Fruit fly (Drosophila melanogaster): ENCODE results near the gene CycJ.

CycJ gene

DNA sequence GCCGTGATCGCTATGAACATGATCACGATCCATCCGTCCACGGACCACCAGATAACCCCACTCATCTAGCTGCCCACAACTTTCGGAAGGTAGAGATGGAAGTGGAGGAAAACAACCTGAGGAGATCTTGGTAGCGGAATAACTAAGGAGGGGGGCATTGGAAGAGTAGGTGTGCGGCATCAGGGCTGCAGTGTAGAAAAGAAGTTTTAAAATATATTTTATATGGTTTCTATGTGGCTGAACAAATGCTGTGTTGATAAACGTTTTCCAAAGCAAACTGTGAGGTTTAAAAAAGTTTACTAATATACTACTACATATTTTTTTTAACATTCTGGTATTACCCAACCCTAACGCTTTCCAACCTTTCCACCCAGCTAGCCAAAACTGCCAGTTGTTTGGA, 31.3 kb upstream of the CycJ start (continued):
- TF ChIP-seq wek (GFP tag; optimal IDR thresholded peaks at IDR 0.05) (no peak), bbx (GFP tag; IDR thresholded peaks at IDR 0.05; ENCODE audit: partially characterized antibody) (no peak), slp2 (GFP tag; optimal IDR thresholded peaks at IDR 0.05) (no peak), Opbp (GFP tag; IDR thresholded peaks at IDR 0.05; ENCODE audit: partially characterized antibody) (no peak), tap (tag; optimal IDR thresholded peaks at IDR 0.05) (peak; percentile 5), Bteb2 (GFP tag; optimal IDR thresholded peaks at IDR 0.05) (no peak), CG33213 (GFP tag; optimal IDR thresholded peaks at IDR 0.05) (no peak), CG10543 (GFP tag; optimal IDR thresholded peaks at IDR 0.05) (no peak), Fer1 (GFP tag; optimal IDR thresholded peaks at IDR 0.05) (no peak), Dfd (GFP tag; optimal IDR thresholded peaks at IDR 0.05) (no peak), lab (GFP tag; optimal IDR thresholded peaks at IDR 0.05) (peak; percentile 32), CG6813 (GFP tag; optimal IDR thresholded peaks at IDR 0.05) (no peak), vnd (GFP tag; IDR thresholded peaks at IDR 0.05; ENCODE audit: partially characterized antibody) (no peak), Sry-δ (GFP tag; optimal IDR thresholded peaks at IDR 0.05) (no peak), Myb (GFP tag; optimal IDR thresholded peaks at IDR 0.05) (no peak), ranshi (GFP tag; IDR thresholded peaks at IDR 0.05) (peak; percentile 25; the same call in 1 of the 2 replicates), pita (GFP tag; optimal IDR thresholded peaks at IDR 0.05) (no peak), sqz (GFP tag; optimal IDR thresholded peaks at IDR 0.05) (no peak), Xrp1 (GFP tag; IDR thresholded peaks at IDR 0.05) (peak; percentile 79), Dek (tag; optimal IDR thresholded peaks at IDR 0.05) (no peak), CG18599 (GFP tag; optimal IDR thresholded peaks at IDR 0.05) (peak; percentile 12), Adf1 (GFP tag; IDR thresholded peaks at IDR 0.05) (no peak), sim (GFP tag; IDR thresholded peaks at IDR 0.05) (no peak), MBD-R2 (GFP tag; IDR thresholded peaks at IDR 0.05) (no peak), exex (tag; optimal IDR thresholded peaks at IDR 0.05) (no peak), Ptx1 (GFP tag; IDR thresholded peaks at IDR 0.05) (peak; percentile 28; the same call in 1 of the 2 replicates), Doc3 (GFP tag; IDR thresholded peaks at IDR 0.05; ENCODE audit: partially characterized antibody) (no peak), TFAM (GFP tag; optimal IDR thresholded peaks at IDR 0.05) (no peak), lola (GFP tag; optimal IDR thresholded peaks at IDR 0.05) (peak in 1 of 3 experiments; percentile 41), Ets97D (GFP tag; optimal IDR thresholded peaks at IDR 0.05) (no peak), NC2β (GFP tag; optimal IDR thresholded peaks at IDR 0.05) (no peak), vfl (GFP tag; optimal IDR thresholded peaks at IDR 0.05) (no peak), tup (GFP tag; optimal IDR thresholded peaks at IDR 0.05) (no peak), aop (GFP tag; IDR thresholded peaks at IDR 0.05) (no peak), CG6175 (GFP tag; IDR thresholded peaks at IDR 0.05) (no peak), Gsc (GFP tag; IDR thresholded peaks at IDR 0.05) (no peak), psq (GFP tag; optimal IDR thresholded peaks at IDR 0.05) (no peak), pfk (GFP tag; optimal IDR thresholded peaks at IDR 0.05) (no peak), CG2712 (tag; optimal IDR thresholded peaks at IDR 0.05) (peak; percentile 46), CG6683 (GFP tag; optimal IDR thresholded peaks at IDR 0.05) (no peak), CG1647 (GFP tag; optimal IDR thresholded peaks at IDR 0.05) (no peak), cg (GFP tag; optimal IDR thresholded peaks at IDR 0.05) (no peak), gcm (GFP tag; optimal IDR thresholded peaks at IDR 0.05) (peak; percentile 23), CG3847 (GFP tag; IDR thresholded peaks at IDR 0.05) (peak; percentile 12; the same call in 1 of the 2 replicates), sc (optimal IDR thresholded peaks at IDR 0.05) (no peak), sc (GFP tag; optimal IDR thresholded peaks at IDR 0.05) (peak; percentile 10), Elba2 (GFP tag; optimal IDR thresholded peaks at IDR 0.05) (no peak), Hmx (GFP tag; optimal IDR thresholded peaks at IDR 0.05) (no peak), CG11560 (tag; IDR thresholded peaks at IDR 0.05) (no peak), Bdp1 (GFP tag; optimal IDR thresholded peaks at IDR 0.05) (no peak), ara (GFP tag; IDR thresholded peaks at IDR 0.05) (peak; percentile 63; the same call in 1 of the 2 replicates), Optix (GFP tag; IDR thresholded peaks at IDR 0.05) (no peak)
